Worm (Caenorhabditis elegans) whole organism, L3 larva: ENCODE measurements around the gene srw-98.

Source experiments
- ama-1 ChIP-seq: fragments of 150-350 bp; optimal IDR thresholded peaks from 2 replicates; lab custom pipeline; 2018
- ceh-28 ChIP-seq: fragments of 150-350 bp; optimal IDR thresholded peaks from 2 replicates; lab custom pipeline; 2014; ENCODE audit warnings: missing biosample characterization, missing genetic modification reagents, missing genetic modification characterization
- daf-12 ChIP-seq: fragments of 150-350 bp; optimal IDR thresholded peaks from 2 replicates; lab custom pipeline; 2014; ENCODE audit warnings: missing biosample characterization, missing genetic modification reagents, missing genetic modification characterization
- elt-3 ChIP-seq, 3 experiments: fragments of 150-350 bp in 1 of 3; sonication (generic microtip) in 2 of 3; optimal IDR thresholded peaks; 2 replicates in 2 of 3; 4 replicates in 1 of 3; lab custom pipeline; 2014 to 2017; ENCODE audit warnings: missing biosample characterization in 3 of 3, missing genetic modification characterization in 3 of 3
- fkh-10 ChIP-seq: sonication (generic microtip); optimal IDR thresholded peaks from 2 replicates; lab custom pipeline; 2017; ENCODE audit warnings: missing biosample characterization, missing genetic modification reagents, missing genetic modification characterization
- fos-1 ChIP-seq: fragments of 150-350 bp; optimal IDR thresholded peaks from 2 replicates; lab custom pipeline; 2014; ENCODE audit warnings: missing biosample characterization, missing genetic modification characterization
- nfya-1 ChIP-seq: sonication (generic microtip); optimal IDR thresholded peaks from 2 replicates; lab custom pipeline; 2017; ENCODE audit warnings: missing genetic modification characterization, mild to moderate bottlenecking, missing compliant biosample characterization, antibody characterized with exemption, moderate library complexity; ENCODE audit not compliant: insufficient read depth
- nhr-28 ChIP-seq: fragments of 150-350 bp; optimal IDR thresholded peaks from 2 replicates; lab custom pipeline; 2014; ENCODE audit warnings: missing biosample characterization, missing genetic modification characterization
- snpc-4 ChIP-seq: fragments of 150-350 bp; optimal IDR thresholded peaks from 2 replicates; lab custom pipeline; 2014; ENCODE audit warnings: missing biosample characterization, missing genetic modification characterization
- unc-39 ChIP-seq: sonication (generic microtip); optimal IDR thresholded peaks from 4 replicates; lab custom pipeline; 2017; ENCODE audit warnings: missing biosample characterization, missing genetic modification characterization
- unc-62 ChIP-seq: fragments of 150-350 bp; sonication (generic microtip); optimal IDR thresholded peaks from 4 replicates; lab custom pipeline; 2014; ENCODE audit warnings: missing biosample characterization, missing genetic modification reagents, missing genetic modification characterization
- zag-1 ChIP-seq: fragments of 150-350 bp; optimal IDR thresholded peaks from 2 replicates; lab custom pipeline; 2014; ENCODE audit warnings: missing biosample characterization, missing genetic modification characterization
- ztf-11 ChIP-seq: fragments of 150-350 bp; optimal IDR thresholded peaks from 2 replicates; lab custom pipeline; 2014; ENCODE audit warnings: missing biosample characterization, missing genetic modification characterization
- ztf-4 ChIP-seq: fragments of 150-350 bp; optimal IDR thresholded peaks from 2 replicates; lab custom pipeline; 2014; ENCODE audit warnings: missing biosample characterization, missing genetic modification characterization

DNA sequence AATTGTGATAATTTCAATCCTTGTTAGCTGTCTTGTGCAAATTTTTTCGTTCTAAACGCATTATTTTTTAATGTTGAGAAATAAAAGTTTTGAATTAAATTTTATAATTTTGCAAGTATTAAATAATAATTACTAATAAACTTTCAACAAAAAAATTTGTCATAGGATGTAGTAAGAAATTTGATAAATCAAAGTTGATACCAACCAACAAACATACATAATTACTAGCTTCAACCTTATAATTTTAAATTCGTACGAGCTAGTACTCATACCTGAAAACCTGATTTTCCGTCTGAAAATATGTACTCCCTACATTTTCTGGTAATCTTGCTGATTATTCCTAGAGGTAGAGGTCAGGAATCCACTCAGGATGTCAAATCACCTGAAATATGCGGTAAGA is 27.1 kb downstream of the srw-98 start, which contains the start of gene irld-44:
- TF ChIP-seq elt-3 (tag; optimal IDR thresholded peaks at IDR 0.05; lab: Kevin White, UChicago): no peak
- TF ChIP-seq snpc-4: no peak
- TF ChIP-seq ztf-4 (tag; lab: Kevin White, UChicago): no peak
- TF ChIP-seq unc-39 (tag; lab: Kevin White, UChicago): no peak
- TF ChIP-seq ama-1: no peak
- TF ChIP-seq ceh-28 (tag; lab: Kevin White, UChicago): no peak
- no peak for TF ChIP-seq nhr-28 (tag; lab: Kevin White, UChicago)
- TF ChIP-seq fos-1 (tag; lab: Kevin White, UChicago): no peak
- no peak for TF ChIP-seq fkh-10
- no peak for TF ChIP-seq zag-1
- no peak for TF ChIP-seq daf-12 (tag; lab: Kevin White, UChicago)
- TF ChIP-seq ztf-11: no peak
- TF ChIP-seq nfya-1 (tag; lab: Kevin White, UChicago): no peak
- TF ChIP-seq unc-62 (GFP tag; lab: Kevin White, UChicago): no peak
